Fruit fly (Drosophila melanogaster) whole organism, embryonic: ENCODE data around the gene CG45049.

Experiments used
- Bgb ChIP-seq: fragments of 200-800 bp; sonication (Bioruptor generic); IDR thresholded peaks from 2 replicates; pipeline ENCODE4 v1.3.6; 2022; ENCODE audit warnings: missing biosample characterization, missing genetic modification characterization; ENCODE audit not compliant: partially characterized antibody
- CG10267 ChIP-seq: fragments of 200-800 bp; sonication (Bioruptor generic); optimal IDR thresholded peaks from 2 replicates; lab custom pipeline; 2018; ENCODE audit warnings: missing biosample characterization, mild to moderate bottlenecking, missing genetic modification characterization, moderate library complexity
- CG10321 ChIP-seq: fragments of 200-800 bp; sonication (Bioruptor generic); IDR thresholded peaks from 2 replicates; pipeline ENCODE4 v1.3.6; 2022; ENCODE audit warnings: missing biosample characterization, missing genetic modification characterization
- CG12236 ChIP-seq: fragments of 200-800 bp; sonication (Bioruptor generic); optimal IDR thresholded peaks from 2 replicates; lab custom pipeline; 2016; ENCODE audit warnings: missing biosample characterization, missing genetic modification characterization
- CG12659 ChIP-seq: fragments of 200-800 bp; sonication (Bioruptor generic); optimal IDR thresholded peaks from 3 replicates; lab custom pipeline; 2017; ENCODE audit warnings: mild to moderate bottlenecking, missing biosample characterization, missing genetic modification reagents, missing genetic modification characterization
- CG13287 ChIP-seq: fragments of 200-800 bp; sonication (Bioruptor generic); IDR thresholded peaks from 2 replicates; pipeline ENCODE4 v1.3.6; 2022; ENCODE audit warnings: missing biosample characterization, missing genetic modification characterization; ENCODE audit not compliant: partially characterized antibody
- CG13296 ChIP-seq: fragments of 200-800 bp; sonication (Bioruptor generic); optimal IDR thresholded peaks from 3 replicates; lab custom pipeline; 2018; ENCODE audit warnings: missing biosample characterization, mild to moderate bottlenecking, missing genetic modification characterization
- CG14860 ChIP-seq: fragments of 200-800 bp; sonication (Bioruptor generic); IDR thresholded peaks from 3 replicates; pipeline ENCODE4 v1.3.6; 2022; ENCODE audit warnings: missing biosample characterization, missing genetic modification characterization; ENCODE audit not compliant: partially characterized antibody
- CG15601 ChIP-seq: fragments of 200-800 bp; sonication (Bioruptor generic); optimal IDR thresholded peaks from 3 replicates; lab custom pipeline; 2019; ENCODE audit warnings: missing biosample characterization, mild to moderate bottlenecking, missing genetic modification characterization, moderate library complexity
- CG17359 ChIP-seq: fragments of 200-800 bp; sonication (Bioruptor generic); optimal IDR thresholded peaks from 3 replicates; lab custom pipeline; 2018; ENCODE audit warnings: missing biosample characterization, mild to moderate bottlenecking, missing genetic modification characterization, moderate library complexity
- CG17612 ChIP-seq: fragments of 200-800 bp; sonication (Bioruptor generic); IDR thresholded peaks from 2 replicates; pipeline ENCODE4 v1.3.6; 2022; ENCODE audit warnings: missing biosample characterization, missing genetic modification characterization
- CG1832 ChIP-seq: fragments of 200-800 bp; sonication (Bioruptor generic); optimal IDR thresholded peaks from 2 replicates; lab custom pipeline; 2017; ENCODE audit warnings: missing biosample characterization, mild to moderate bottlenecking, missing genetic modification characterization, inconsistent platforms
- CG2129 ChIP-seq: fragments of 200-800 bp; sonication (Bioruptor generic); IDR thresholded peaks from 2 replicates; pipeline ENCODE4 v1.3.6; 2022; ENCODE audit warnings: missing biosample characterization, missing genetic modification characterization; ENCODE audit not compliant: partially characterized antibody
- CG30403 ChIP-seq: fragments of 200-800 bp; sonication (Bioruptor generic); optimal IDR thresholded peaks from 3 replicates; lab custom pipeline; 2016; ENCODE audit warnings: missing biosample characterization, missing genetic modification characterization
- CG34224 ChIP-seq: fragments of 200-800 bp; sonication (Bioruptor generic); IDR thresholded peaks from 3 replicates; pipeline ENCODE4 v1.3.6; 2022; ENCODE audit warnings: missing biosample characterization, missing genetic modification characterization; ENCODE audit not compliant: partially characterized antibody
- CHES-1-like ChIP-seq: fragments of 200-800 bp; sonication (Bioruptor generic); optimal IDR thresholded peaks from 2 replicates; lab custom pipeline; 2016; ENCODE audit warnings: missing biosample characterization, missing genetic modification characterization
- Doc3 ChIP-seq: fragments of 200-800 bp; sonication (Bioruptor generic); IDR thresholded peaks from 3 replicates; pipeline ENCODE4 v1.3.6; 2022; ENCODE audit warnings: missing biosample characterization, missing genetic modification characterization; ENCODE audit not compliant: partially characterized antibody
- Dp ChIP-seq: fragments of 200-800 bp; sonication (Bioruptor generic); optimal IDR thresholded peaks from 2 replicates; lab custom pipeline; 2018; ENCODE audit warnings: missing biosample characterization, mild to moderate bottlenecking, missing genetic modification characterization, moderate library complexity
- ERR ChIP-seq: fragments of 200-800 bp; sonication (Bioruptor generic); optimal IDR thresholded peaks from 2 replicates; lab custom pipeline; 2016; ENCODE audit warnings: missing biosample characterization, missing genetic modification characterization
- Hr3 ChIP-seq: fragments of 200-800 bp; sonication (Bioruptor generic); optimal IDR thresholded peaks from 3 replicates; lab custom pipeline; 2016; ENCODE audit warnings: missing biosample characterization, missing genetic modification characterization
- MESR4 ChIP-seq: fragments of 200-800 bp; sonication (Bioruptor generic); optimal IDR thresholded peaks from 2 replicates; lab custom pipeline; 2018; ENCODE audit warnings: missing biosample characterization, mild to moderate bottlenecking, missing genetic modification characterization, moderate library complexity
- Med ChIP-seq: fragments of 200-800 bp; sonication (Bioruptor generic); peaks from one replicate; lab custom pipeline; 2016; ENCODE audit warnings: missing biosample characterization, missing genetic modification characterization, mild to moderate bottlenecking, inconsistent platforms, moderate library complexity
- Nf-YB ChIP-seq: fragments of 200-800 bp; sonication (Bioruptor generic); optimal IDR thresholded peaks from 3 replicates; lab custom pipeline; 2019; ENCODE audit warnings: missing biosample characterization, mild to moderate bottlenecking, missing genetic modification characterization, moderate library complexity
- Optix ChIP-seq: fragments of 200-800 bp; sonication (Bioruptor generic); IDR thresholded peaks from 3 replicates; pipeline ENCODE4 v1.3.6; 2022; ENCODE audit warnings: missing biosample characterization, missing genetic modification characterization
- Scr ChIP-seq: fragments of 200-800 bp; sonication (Bioruptor generic); IDR thresholded peaks from 2 replicates; pipeline ENCODE4 v1.3.6; 2022; ENCODE audit warnings: missing biosample characterization, missing genetic modification characterization; ENCODE audit not compliant: partially characterized antibody
- Sry-β ChIP-seq: fragments of 200-800 bp; sonication (Bioruptor generic); optimal IDR thresholded peaks from 2 replicates; lab custom pipeline; 2018; ENCODE audit warnings: missing biosample characterization, mild to moderate bottlenecking, missing genetic modification characterization, moderate library complexity
- Tbp ChIP-seq: fragments of >200 bp; optimal IDR thresholded peaks from 2 replicates; lab custom pipeline; 2018; ENCODE audit warnings: missing biosample characterization, missing genetic modification characterization
- ab ChIP-seq: fragments of 200-800 bp; sonication (Bioruptor generic); optimal IDR thresholded peaks from 2 replicates; lab custom pipeline; 2016; ENCODE audit warnings: missing biosample characterization, missing genetic modification characterization
- ac ChIP-seq: fragments of 200-800 bp; sonication (Bioruptor generic); optimal IDR thresholded peaks from 3 replicates; lab custom pipeline; 2017; ENCODE audit warnings: missing biosample characterization, mild to moderate bottlenecking, missing genetic modification characterization
- amos ChIP-seq: fragments of 200-800 bp; sonication (Bioruptor generic); IDR thresholded peaks from 2 replicates; pipeline ENCODE4 v1.3.6; 2022; ENCODE audit warnings: missing biosample characterization, missing genetic modification characterization; ENCODE audit not compliant: partially characterized antibody
- bbx ChIP-seq: fragments of 200-800 bp; sonication (Bioruptor generic); IDR thresholded peaks from 2 replicates; pipeline ENCODE4 v1.3.6; 2022; ENCODE audit warnings: missing biosample characterization, missing genetic modification characterization; ENCODE audit not compliant: partially characterized antibody
- cad ChIP-seq: fragments of >200 bp; optimal IDR thresholded peaks from 2 replicates; lab custom pipeline; 2017; ENCODE audit warnings: missing biosample characterization, missing genetic modification characterization
- chinmo ChIP-seq: fragments of 200-800 bp; sonication (Bioruptor generic); IDR thresholded peaks from 4 replicates; pipeline ENCODE4 v1.3.6; 2022; ENCODE audit warnings: missing biosample characterization, missing genetic modification characterization; ENCODE audit not compliant: partially characterized antibody
- dimm ChIP-seq: fragments of 200-800 bp; sonication (Bioruptor generic); IDR thresholded peaks from 2 replicates; pipeline ENCODE4 v1.3.6; 2022; ENCODE audit warnings: missing biosample characterization, missing genetic modification characterization
- exex ChIP-seq: fragments of 200-800 bp; sonication (Bioruptor generic); optimal IDR thresholded peaks from 4 replicates; lab custom pipeline; 2018; ENCODE audit warnings: missing biosample characterization, mild to moderate bottlenecking, missing genetic modification characterization, moderate library complexity
- ftz-f1 ChIP-seq: fragments of 200-800 bp; sonication (Bioruptor generic); optimal IDR thresholded peaks from 2 replicates; lab custom pipeline; 2016; ENCODE audit warnings: missing biosample characterization, missing genetic modification characterization
- klu ChIP-seq: fragments of 200-800 bp; sonication (Bioruptor generic); IDR thresholded peaks from 2 replicates; pipeline ENCODE4 v1.3.6; 2022; ENCODE audit warnings: missing biosample characterization, missing genetic modification characterization
- knrl ChIP-seq: fragments of 200-800 bp; sonication (Bioruptor generic); IDR thresholded peaks from 3 replicates; pipeline ENCODE4 v1.3.6; 2022; ENCODE audit warnings: missing biosample characterization, missing genetic modification characterization; ENCODE audit not compliant: partially characterized antibody
- mld ChIP-seq: fragments of 200-800 bp; sonication (Bioruptor generic); IDR thresholded peaks from 3 replicates; pipeline ENCODE4 v1.3.6; 2022; ENCODE audit warnings: missing biosample characterization, missing genetic modification characterization; ENCODE audit not compliant: partially characterized antibody
- nom ChIP-seq: fragments of 200-800 bp; sonication (Bioruptor generic); optimal IDR thresholded peaks from 2 replicates; lab custom pipeline; 2017; ENCODE audit warnings: missing biosample characterization, missing genetic modification characterization, mild to moderate bottlenecking, moderate library complexity, missing genetic modification reagents
- pho ChIP-seq: fragments of 200-800 bp; sonication (Bioruptor generic); optimal IDR thresholded peaks from 2 replicates; lab custom pipeline; 2016; ENCODE audit warnings: missing biosample characterization, missing genetic modification characterization
- prd ChIP-seq, 3 experiments: fragments of >200 bp in 2 of 3; fragments of 200-800 bp in 1 of 3; sonication (Bioruptor generic) in 1 of 3; optimal IDR thresholded peaks in 2 of 3; IDR thresholded peaks in 1 of 3; 2 replicates in 2 of 3; 3 replicates in 1 of 3; pipeline versions ENCODE4 v1.3.6 to Lab custom; 2017 to 2022; ENCODE audit warnings: missing biosample characterization in 1 of 3, missing genetic modification characterization in 1 of 3
- pum ChIP-seq: fragments of 200-800 bp; sonication (Bioruptor generic); optimal IDR thresholded peaks from 2 replicates; lab custom pipeline; 2016; ENCODE audit warnings: missing biosample characterization, missing genetic modification characterization
- ranshi ChIP-seq: fragments of 200-800 bp; sonication (Bioruptor generic); IDR thresholded peaks from 2 replicates; pipeline ENCODE4 v1.3.6; 2022; ENCODE audit warnings: missing biosample characterization, missing genetic modification characterization
- sens ChIP-seq: fragments of 200-800 bp; sonication (Bioruptor generic); peaks from one replicate; lab custom pipeline; 2016; ENCODE audit warnings: missing biosample characterization, missing genetic modification characterization
- seq ChIP-seq: fragments of 200-800 bp; sonication (Bioruptor generic); IDR thresholded peaks from 2 replicates; pipeline ENCODE4 v1.3.6; 2022; ENCODE audit warnings: missing biosample characterization, missing genetic modification characterization
- shn ChIP-seq: fragments of 200-800 bp; sonication (Bioruptor generic); optimal IDR thresholded peaks from 3 replicates; lab custom pipeline; 2016; ENCODE audit warnings: missing biosample characterization, missing genetic modification characterization
- sob ChIP-seq: fragments of 200-800 bp; sonication (Bioruptor generic); IDR thresholded peaks from 2 replicates; pipeline ENCODE4 v1.3.6; 2022; ENCODE audit warnings: missing biosample characterization, missing genetic modification characterization
- tgo ChIP-seq: fragments of 200-800 bp; sonication (Bioruptor generic); IDR thresholded peaks from 3 replicates; pipeline ENCODE4 v1.3.6; 2022; ENCODE audit warnings: missing biosample characterization, missing genetic modification characterization
- tio ChIP-seq: fragments of 200-800 bp; sonication (Bioruptor generic); optimal IDR thresholded peaks from 2 replicates; lab custom pipeline; 2017; ENCODE audit warnings: missing biosample characterization, missing genetic modification characterization, inconsistent platforms

The CG45049 gene

dm6 chr3R:22745432-22745831 is 18.7 kb downstream of the CG45049 start, which contains the start of the genes vret and HP1c (continued):
- TF ChIP-seq seq (GFP tag; lab: Robert Waterston, UW) (no peak), CG13287 (GFP tag; lab: Robert Waterston, UW) (peak; percentile 56; the same call in 1 of the 2 replicates), mld (GFP tag; lab: Robert Waterston, UW) (no peak), CG17359 (no peak), ranshi (GFP tag; lab: Robert Waterston, UW) (no peak), ac (GFP tag; lab: Kevin White, UChicago) (no peak), klu (GFP tag; lab: Robert Waterston, UW) (no peak), CG10321 (GFP tag; lab: Robert Waterston, UW) (no peak), CG14860 (GFP tag; lab: Robert Waterston, UW) (no peak), CG34224 (peak; percentile 37; the same call in 1 of the 3 replicates), dimm (GFP tag; lab: Robert Waterston, UW) (no peak), Bgb (0 out of 2 replicates have a peak, but pooled peaks have one; percentile 10), pum (GFP tag; lab: Kevin White, UChicago) (no peak), chinmo (no peak), tgo (GFP tag; lab: Robert Waterston, UW) (no peak), CG1832 (GFP tag; lab: Kevin White, UChicago) (no peak), Dp (peak; percentile 85), CG13296 (GFP tag; lab: Kevin White, UChicago) (no peak), Optix (no peak), Nf-YB (GFP tag; lab: Kevin White, UChicago) (no peak), CG17612 (GFP tag; lab: Robert Waterston, UW) (no peak), bbx (GFP tag; lab: Robert Waterston, UW) (no peak), exex (tag; lab: Kevin White, UChicago) (no peak), CG2129 (GFP tag; lab: Robert Waterston, UW) (no peak), pho (GFP tag; lab: Kevin White, UChicago) (no peak), CG12236 (GFP tag; lab: Kevin White, UChicago) (no peak), Scr (GFP tag; lab: Robert Waterston, UW) (peak; percentile 38; the same call in 1 of the 2 replicates), amos (GFP tag; lab: Robert Waterston, UW) (peak; percentile 33; the same call in 1 of the 2 replicates), CG12659 (GFP tag; lab: Kevin White, UChicago) (peak; percentile 40), Hr3 (no peak), cad (GFP tag; lab: Kevin White, UChicago) (no peak), CG15601 (tag; lab: Kevin White, UChicago) (no peak), ab (GFP tag; lab: Kevin White, UChicago) (no peak), tio (GFP tag; lab: Kevin White, UChicago) (no peak), ERR (GFP tag; lab: Kevin White, UChicago) (no peak), Med (GFP tag; lab: Kevin White, UChicago) (peak; percentile 76), sens (no peak), Doc3 (no peak), knrl (GFP tag; lab: Robert Waterston, UW) (no peak), sob (GFP tag; lab: Robert Waterston, UW) (no peak), MESR4 (GFP tag; lab: Kevin White, UChicago) (peak; percentile 84), prd (optimal IDR thresholded peaks at IDR 0.05; lab: Kevin White, UChicago) (no peak), prd (GFP tag; IDR thresholded peaks at IDR 0.05; lab: Robert Waterston, UW) (no peak), CG10267 (tag; lab: Kevin White, UChicago) (no peak), ftz-f1 (GFP tag; lab: Kevin White, UChicago) (no peak), CG30403 (GFP tag; lab: Kevin White, UChicago) (no peak), CHES-1-like (GFP tag; lab: Kevin White, UChicago) (peak; percentile 5), nom (GFP tag; lab: Kevin White, UChicago) (no peak), Sry-β (GFP tag; lab: Kevin White, UChicago) (no peak), shn (no peak), Tbp (GFP tag; lab: Kevin White, UChicago) (no peak)
